Fruit fly (Drosophila melanogaster): ENCODE data around the gene Mpi.

Gene Mpi

DNA sequence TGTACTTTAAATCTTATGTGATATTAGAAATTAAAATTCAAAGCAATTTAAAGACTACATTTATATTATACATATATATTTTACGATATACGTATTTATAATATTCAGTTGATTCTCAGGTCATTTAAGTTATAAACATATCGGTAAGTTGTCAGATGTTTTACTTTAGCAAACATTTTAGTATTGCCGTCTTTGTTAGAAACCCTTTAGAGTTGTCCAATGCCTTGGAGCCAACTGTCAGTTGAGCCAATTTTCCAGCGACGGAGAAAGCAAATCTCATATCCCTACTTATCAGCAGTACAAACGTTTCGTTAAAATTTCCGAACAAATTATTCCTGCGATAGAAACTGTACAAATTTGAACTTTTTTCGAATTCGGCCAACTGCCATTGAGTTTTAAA lies 15.4 kb downstream of the Mpi start, which contains the start of gene topi:
topi (plus strand) TSS at position 301 of the 400 bp plus-strand sequence.
- TF ChIP-seq CG10348 (GFP tag; IDR thresholded peaks at IDR 0.05) (no peak), CG15710 (tag; optimal IDR thresholded peaks at IDR 0.05) (no peak), gl (tag; optimal IDR thresholded peaks at IDR 0.05) (no peak), EcR (GFP tag; optimal IDR thresholded peaks at IDR 0.05) (no peak)

DNA sequence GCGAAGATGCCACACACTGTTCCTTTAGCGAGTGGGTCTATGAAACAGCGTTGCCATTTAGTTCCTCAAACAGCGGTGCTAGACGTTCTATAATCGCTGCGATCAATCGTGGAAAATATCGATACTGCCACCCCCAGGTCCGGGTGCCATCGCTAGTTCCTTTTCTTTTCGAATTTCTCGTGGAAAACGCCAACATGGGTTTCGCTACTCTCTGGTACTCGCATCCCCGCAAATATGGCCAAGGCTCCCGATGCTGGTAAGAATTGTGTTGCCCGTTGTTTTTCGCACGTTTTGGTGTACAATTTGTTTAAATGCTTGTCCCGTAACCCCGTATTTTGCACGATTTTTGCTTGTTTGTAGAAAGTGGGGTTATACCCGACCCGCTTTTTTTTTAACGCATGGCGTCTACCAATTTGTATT lies 18.5 kb downstream of the Mpi start, which contains the start of gene RpS29:
RpS29 (plus strand) TSS at position 102 of the 420 bp plus-strand sequence.
- TF ChIP-seq Pif1B (GFP tag; optimal IDR thresholded peaks at IDR 0.05) (no peak), CG12605 (GFP tag; IDR thresholded peaks at IDR 0.05) (peak; percentile 26; the same call in 1 of the 2 replicates), CG32121 (GFP tag; IDR thresholded peaks at IDR 0.05) (peak; percentile 26; the same call in 1 of the 2 replicates), CG15710 (tag; optimal IDR thresholded peaks at IDR 0.05) (peak; percentile 17), CG34367 (tag; optimal IDR thresholded peaks at IDR 0.05) (peak; percentile 30), CG8301 (tag; optimal IDR thresholded peaks at IDR 0.05) (peak; percentile 16), gl (tag; optimal IDR thresholded peaks at IDR 0.05) (peak; percentile 17), Snoo (tag; optimal IDR thresholded peaks at IDR 0.05) (peak; percentile 64), Pif1A (GFP tag; optimal IDR thresholded peaks at IDR 0.05) (no peak), CG10348 (GFP tag; IDR thresholded peaks at IDR 0.05) (no peak), rn (GFP tag; IDR thresholded peaks at IDR 0.05) (peak; percentile 38; the same call in 1 of the 2 replicates), CG17806 (tag; optimal IDR thresholded peaks at IDR 0.05) (no peak), CG8159 (tag; optimal IDR thresholded peaks at IDR 0.05) (peak; percentile 41), Ets98B (GFP tag; IDR thresholded peaks at IDR 0.05) (peak; percentile 57), fd96Ca (GFP tag; IDR thresholded peaks at IDR 0.05) (peak; percentile 54; the same call in 1 of the 3 replicates), D1 (tag; optimal IDR thresholded peaks at IDR 0.05) (no peak), CG14655 (GFP tag; optimal IDR thresholded peaks at IDR 0.05) (no peak), CG4496 (GFP tag; IDR thresholded peaks at IDR 0.05) (peak; percentile 78; the same call in 2 of the 3 replicates), EcR (GFP tag; optimal IDR thresholded peaks at IDR 0.05) (peak; percentile 22), CG9948 (tag; optimal IDR thresholded peaks at IDR 0.05) (no peak)

DNA sequence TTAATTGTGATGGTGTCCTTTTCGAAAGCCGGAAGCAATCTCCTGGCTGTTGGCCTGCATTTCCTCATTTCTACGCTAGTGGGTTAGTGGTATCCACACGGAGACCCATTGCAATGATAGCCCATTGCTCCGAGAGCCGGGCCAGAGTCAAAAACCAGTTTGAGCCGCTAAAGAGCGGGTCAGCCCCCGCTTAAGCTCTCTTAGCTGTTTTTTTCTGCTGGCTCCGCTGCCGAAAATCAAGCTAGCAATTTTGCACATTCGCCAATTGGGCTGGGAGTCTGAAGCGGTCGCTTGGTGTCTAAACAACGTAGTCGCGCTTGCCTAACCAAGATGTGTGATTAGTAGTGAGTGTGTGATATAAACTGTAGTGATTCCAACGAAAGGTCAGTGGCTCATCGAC lies 20.3 kb downstream of the Mpi start, which contains the start of gene CG12947:
CG12947 (plus strand) TSS at position 301 of the 400 bp plus-strand sequence.
- peak; percentile 30 for TF ChIP-seq EcR (GFP tag; optimal IDR thresholded peaks at IDR 0.05)
- TF ChIP-seq CG15710 (tag; optimal IDR thresholded peaks at IDR 0.05), result no peak
- peak; percentile 21; the same call in 1 of the 3 replicates for TF ChIP-seq CG4496 (GFP tag; IDR thresholded peaks at IDR 0.05)
- 0 out of 2 replicates have a peak, but pooled peaks have one; percentile 12 for TF ChIP-seq CG32121 (GFP tag; IDR thresholded peaks at IDR 0.05)

DNA sequence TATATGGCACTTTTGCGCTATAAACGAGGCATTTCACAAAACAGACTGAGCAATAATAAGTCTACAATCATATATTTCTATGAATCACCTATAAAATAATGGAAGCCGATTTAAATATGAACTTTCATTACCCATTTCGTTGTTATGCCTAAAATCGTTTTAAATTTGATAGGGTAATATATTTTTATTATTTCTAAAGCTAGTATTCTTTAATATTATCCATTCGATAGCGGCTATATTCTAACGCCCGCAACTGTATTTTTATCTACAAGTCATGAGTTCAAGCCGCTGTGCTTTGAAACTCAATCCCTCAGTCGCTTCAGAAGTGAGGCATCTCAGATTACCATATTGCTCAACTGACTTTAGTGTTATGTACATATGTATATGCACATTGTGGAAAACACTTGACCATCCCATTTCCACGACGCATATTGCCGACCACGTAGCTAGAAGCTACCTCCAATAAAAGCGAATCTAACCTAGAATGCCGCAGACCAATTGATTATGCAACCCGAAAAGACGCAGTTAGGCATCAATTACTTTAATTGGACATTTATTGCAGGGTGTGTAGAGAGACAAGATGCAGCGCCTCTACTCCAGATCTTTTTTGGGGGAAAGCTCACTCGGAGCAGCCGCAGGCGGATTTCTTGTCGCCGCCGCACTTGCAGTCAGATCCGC lies 24.0 kb downstream of the Mpi start:
- TF ChIP-seq Snoo (tag; optimal IDR thresholded peaks at IDR 0.05) (no peak), CG17806 (tag; optimal IDR thresholded peaks at IDR 0.05) (no peak), CG34367 (tag; optimal IDR thresholded peaks at IDR 0.05) (no peak), CG14655 (GFP tag; optimal IDR thresholded peaks at IDR 0.05) (no peak), Pif1A (GFP tag; optimal IDR thresholded peaks at IDR 0.05) (no peak), CG10348 (GFP tag; IDR thresholded peaks at IDR 0.05) (no peak), CG8301 (tag; optimal IDR thresholded peaks at IDR 0.05) (no peak), rn (GFP tag; IDR thresholded peaks at IDR 0.05) (no peak), CG13204 (GFP tag; optimal IDR thresholded peaks at IDR 0.05) (no peak), EcR (GFP tag; optimal IDR thresholded peaks at IDR 0.05) (peak; percentile 8), CG9948 (tag; optimal IDR thresholded peaks at IDR 0.05) (peak; percentile 3), gl (tag; optimal IDR thresholded peaks at IDR 0.05) (no peak), CG8159 (tag; optimal IDR thresholded peaks at IDR 0.05) (peak; percentile 21), CG15710 (tag; optimal IDR thresholded peaks at IDR 0.05) (no peak), CG4496 (GFP tag; IDR thresholded peaks at IDR 0.05) (0 out of 3 replicates have a peak, but pooled peaks have one; percentile 21), D1 (tag; optimal IDR thresholded peaks at IDR 0.05) (no peak), fd96Ca (GFP tag; IDR thresholded peaks at IDR 0.05) (no peak), CG32121 (GFP tag; IDR thresholded peaks at IDR 0.05) (no peak), Ets98B (GFP tag; IDR thresholded peaks at IDR 0.05) (no peak), CG12605 (GFP tag; IDR thresholded peaks at IDR 0.05) (no peak), Pif1B (GFP tag; optimal IDR thresholded peaks at IDR 0.05) (no peak)

dm6 chr3R:9784341-9785062 lies 25.1 kb downstream of the Mpi start, which contains the start of the genes MtnA and CG8500:
TSS of gene MtnA (minus strand) at chr3R:9784370.
TSS of gene CG8500 (plus strand) at chr3R:9784653.
- no peak for TF ChIP-seq CG13204 (GFP tag; optimal IDR thresholded peaks at IDR 0.05)
- peak; percentile 11; the same call in 1 of the 2 replicates for TF ChIP-seq Ets98B (GFP tag; IDR thresholded peaks at IDR 0.05)
- peak; percentile 64; the same call in 2 of the 3 replicates for TF ChIP-seq CG4496 (GFP tag; IDR thresholded peaks at IDR 0.05)

Data from whole organism, pupa.